Fruit fly (Drosophila melanogaster) whole organism, embryonic: ENCODE measurements around the gene IntS10.
A peak's percentile ranks its signal among the peaks of the same experiment; 100 is the strongest.

Source experiments
- Abd-B ChIP-seq: fragments of 200-800 bp; sonication (Bioruptor generic); optimal IDR thresholded peaks from 2 replicates; lab custom pipeline; 2018; ENCODE audit warnings: missing biosample characterization, mild to moderate bottlenecking, missing genetic modification characterization, moderate library complexity
- Atf3 ChIP-seq: fragments of 200-800 bp; sonication (Bioruptor generic); optimal IDR thresholded peaks from 3 replicates; lab custom pipeline; 2016; ENCODE audit warnings: missing biosample characterization, missing genetic modification characterization
- Bdp1 ChIP-seq: fragments of 200-800 bp; sonication (Bioruptor generic); optimal IDR thresholded peaks from 3 replicates; lab custom pipeline; 2016; ENCODE audit warnings: missing biosample characterization, missing genetic modification characterization
- BtbVII ChIP-seq: fragments of 200-800 bp; sonication (Bioruptor generic); optimal IDR thresholded peaks from 3 replicates; lab custom pipeline; 2017; ENCODE audit warnings: missing biosample characterization, mild to moderate bottlenecking, missing genetic modification characterization
- CG10274 ChIP-seq: fragments of 200-800 bp; sonication (Bioruptor generic); optimal IDR thresholded peaks from 3 replicates; lab custom pipeline; 2017; ENCODE audit warnings: missing biosample characterization, mild to moderate bottlenecking, missing genetic modification characterization
- CG12236 ChIP-seq: fragments of 200-800 bp; sonication (Bioruptor generic); optimal IDR thresholded peaks from 2 replicates; lab custom pipeline; 2016; ENCODE audit warnings: missing biosample characterization, missing genetic modification characterization
- CG13287 ChIP-seq: fragments of 200-800 bp; sonication (Bioruptor generic); IDR thresholded peaks from 2 replicates; pipeline ENCODE4 v1.3.6; 2022; ENCODE audit warnings: missing biosample characterization, missing genetic modification characterization; ENCODE audit not compliant: partially characterized antibody
- CG13775 ChIP-seq: fragments of 200-800 bp; sonication (Bioruptor generic); optimal IDR thresholded peaks from 3 replicates; lab custom pipeline; 2017; ENCODE audit warnings: missing biosample characterization, mild to moderate bottlenecking, missing genetic modification characterization
- CG14965 ChIP-seq: fragments of 200-800 bp; sonication (Bioruptor generic); optimal IDR thresholded peaks from 2 replicates; lab custom pipeline; 2016; ENCODE audit warnings: missing biosample characterization, missing genetic modification characterization, borderline replicate concordance
- CG15269 ChIP-seq: fragments of 200-800 bp; sonication (Bioruptor generic); optimal IDR thresholded peaks from 2 replicates; lab custom pipeline; 2018; ENCODE audit warnings: missing biosample characterization, mild to moderate bottlenecking, missing genetic modification characterization, moderate library complexity
- CG2116 ChIP-seq: fragments of 200-800 bp; sonication (Bioruptor generic); optimal IDR thresholded peaks from 3 replicates; lab custom pipeline; 2018; ENCODE audit warnings: missing biosample characterization, mild to moderate bottlenecking, missing genetic modification characterization
- CG32767 ChIP-seq: fragments of 200-800 bp; sonication (Bioruptor generic); IDR thresholded peaks from 2 replicates; pipeline ENCODE4 v1.3.6; 2022; ENCODE audit warnings: missing biosample characterization, missing genetic modification characterization
- CG3281 ChIP-seq: fragments of 200-800 bp; sonication (Bioruptor generic); optimal IDR thresholded peaks from 3 replicates; lab custom pipeline; 2017; ENCODE audit warnings: missing biosample characterization, mild to moderate bottlenecking, missing genetic modification characterization
- CG4820 ChIP-seq: fragments of 200-800 bp; sonication (Bioruptor generic); optimal IDR thresholded peaks from 3 replicates; lab custom pipeline; 2016; ENCODE audit warnings: missing biosample characterization, missing genetic modification characterization
- CG7271 ChIP-seq: fragments of 200-800 bp; sonication (Bioruptor generic); optimal IDR thresholded peaks from 2 replicates; lab custom pipeline; 2018; ENCODE audit warnings: missing biosample characterization, mild to moderate bottlenecking, missing genetic modification characterization, moderate library complexity
- CG7839 ChIP-seq: fragments of 200-800 bp; sonication (Bioruptor generic); optimal IDR thresholded peaks from 3 replicates; lab custom pipeline; 2018; ENCODE audit warnings: missing biosample characterization, mild to moderate bottlenecking, missing genetic modification characterization, moderate library complexity
- CG8290 ChIP-seq, 3 experiments: fragments of 200-800 bp; sonication (Bioruptor generic); optimal IDR thresholded peaks; 2 replicates each; lab custom pipeline; 2016 to 2019; ENCODE audit warnings: missing biosample characterization in 3 of 3, missing genetic modification characterization in 3 of 3, mild to moderate bottlenecking in 2 of 3, moderate library complexity in 1 of 3
- CG9817 ChIP-seq: fragments of 200-800 bp; sonication (Bioruptor generic); optimal IDR thresholded peaks from 2 replicates; lab custom pipeline; 2018; ENCODE audit warnings: missing biosample characterization, mild to moderate bottlenecking, missing genetic modification characterization, moderate library complexity
- D19B ChIP-seq: fragments of 200-800 bp; sonication (Bioruptor generic); optimal IDR thresholded peaks from 2 replicates; lab custom pipeline; 2017; ENCODE audit warnings: missing biosample characterization, mild to moderate bottlenecking, missing genetic modification characterization
- Dip3 ChIP-seq: fragments of 200-800 bp; sonication (Bioruptor generic); optimal IDR thresholded peaks from 3 replicates; lab custom pipeline; 2016; ENCODE audit warnings: missing biosample characterization, missing genetic modification characterization
- E2f2 ChIP-seq: fragments of 200-800 bp; sonication (Bioruptor generic); IDR thresholded peaks from 2 replicates; pipeline ENCODE4 v1.3.6; 2022; ENCODE audit warnings: missing biosample characterization, missing genetic modification characterization
- Lpt ChIP-seq: fragments of >200 bp; optimal IDR thresholded peaks from 2 replicates; lab custom pipeline; 2018; ENCODE audit warnings: missing biosample characterization, missing genetic modification characterization
- Mes4 ChIP-seq: fragments of 200-800 bp; sonication (Bioruptor generic); optimal IDR thresholded peaks from 2 replicates; lab custom pipeline; 2016; ENCODE audit warnings: missing biosample characterization, missing genetic modification characterization
- NFAT ChIP-seq: fragments of 200-800 bp; sonication (Bioruptor generic); IDR thresholded peaks from 2 replicates; pipeline ENCODE4 v1.3.6; 2022; ENCODE audit warnings: missing biosample characterization, missing genetic modification characterization
- Nf-YB ChIP-seq: fragments of 200-800 bp; sonication (Bioruptor generic); optimal IDR thresholded peaks from 3 replicates; lab custom pipeline; 2019; ENCODE audit warnings: missing biosample characterization, mild to moderate bottlenecking, missing genetic modification characterization, moderate library complexity
- Oli ChIP-seq: fragments of 200-800 bp; sonication (Bioruptor generic); optimal IDR thresholded peaks from 2 replicates; lab custom pipeline; 2018; ENCODE audit warnings: missing biosample characterization, mild to moderate bottlenecking, missing genetic modification characterization, moderate library complexity
- PHDP ChIP-seq: fragments of 200-800 bp; sonication (Bioruptor generic); optimal IDR thresholded peaks from 3 replicates; lab custom pipeline; 2018; ENCODE audit warnings: missing biosample characterization, mild to moderate bottlenecking, missing genetic modification characterization, moderate library complexity
- Poxn ChIP-seq: fragments of 200-800 bp; sonication (Bioruptor generic); IDR thresholded peaks from 2 replicates; pipeline ENCODE4 v1.3.6; 2022; ENCODE audit warnings: missing biosample characterization, missing genetic modification characterization
- Rx ChIP-seq: fragments of 200-800 bp; sonication (Bioruptor generic); IDR thresholded peaks from 2 replicates; pipeline ENCODE4 v1.3.6; 2022; ENCODE audit warnings: missing biosample characterization, missing genetic modification characterization
- Six4 ChIP-seq: fragments of 200-800 bp; sonication (Bioruptor generic); optimal IDR thresholded peaks from 2 replicates; lab custom pipeline; 2016; ENCODE audit warnings: missing biosample characterization, missing genetic modification characterization
- ab ChIP-seq: fragments of 200-800 bp; sonication (Bioruptor generic); optimal IDR thresholded peaks from 2 replicates; lab custom pipeline; 2016; ENCODE audit warnings: missing biosample characterization, missing genetic modification characterization
- ash1 ChIP-seq: fragments of 200-800 bp; sonication (Bioruptor generic); optimal IDR thresholded peaks from 2 replicates; lab custom pipeline; 2018; ENCODE audit warnings: missing biosample characterization, mild to moderate bottlenecking, missing genetic modification characterization
- az2 ChIP-seq: fragments of 200-800 bp; sonication (Bioruptor generic); optimal IDR thresholded peaks from 3 replicates; lab custom pipeline; 2016; ENCODE audit warnings: missing biosample characterization, missing genetic modification characterization
- bab2 ChIP-seq: fragments of 200-800 bp; sonication (Bioruptor generic); optimal IDR thresholded peaks from 2 replicates; lab custom pipeline; 2016; ENCODE audit warnings: missing biosample characterization, missing genetic modification characterization
- bowl ChIP-seq: fragments of 200-800 bp; sonication (Bioruptor generic); IDR thresholded peaks from 2 replicates; pipeline ENCODE4 v1.3.6; 2022; ENCODE audit warnings: missing biosample characterization, missing genetic modification characterization
- cas ChIP-seq: fragments of 200-800 bp; sonication (Bioruptor generic); IDR thresholded peaks from 2 replicates; pipeline ENCODE4 v1.3.6; 2022; ENCODE audit warnings: missing biosample characterization, missing genetic modification characterization
- cato ChIP-seq: fragments of 200-800 bp; sonication (Bioruptor generic); optimal IDR thresholded peaks from 2 replicates; lab custom pipeline; 2016; ENCODE audit warnings: missing biosample characterization, missing genetic modification characterization, borderline replicate concordance
- croc ChIP-seq: fragments of 200-800 bp; sonication (Bioruptor generic); conservative IDR thresholded peaks from 3 replicates; pipeline ENCODE4 v1.3.6; 2022; ENCODE audit warnings: missing biosample characterization, missing genetic modification characterization
- dysf ChIP-seq: fragments of 200-800 bp; sonication (Bioruptor generic); IDR thresholded peaks from 3 replicates; pipeline ENCODE4 v1.3.6; 2022; ENCODE audit warnings: missing biosample characterization, missing genetic modification characterization
- gcm ChIP-seq: fragments of 200-800 bp; sonication (Bioruptor generic); optimal IDR thresholded peaks from 2 replicates; lab custom pipeline; 2019; ENCODE audit warnings: missing biosample characterization, mild to moderate bottlenecking, missing genetic modification characterization, moderate library complexity
- nerfin-1 ChIP-seq: fragments of 200-800 bp; sonication (Bioruptor generic); optimal IDR thresholded peaks from 3 replicates; lab custom pipeline; 2019; ENCODE audit warnings: missing biosample characterization, mild to moderate bottlenecking, missing genetic modification characterization, moderate library complexity
- oc ChIP-seq: fragments of 200-800 bp; sonication (Bioruptor generic); optimal IDR thresholded peaks from 2 replicates; lab custom pipeline; 2018; ENCODE audit warnings: missing biosample characterization, mild to moderate bottlenecking, missing genetic modification characterization, moderate library complexity
- pum ChIP-seq: fragments of 200-800 bp; sonication (Bioruptor generic); optimal IDR thresholded peaks from 2 replicates; lab custom pipeline; 2016; ENCODE audit warnings: missing biosample characterization, missing genetic modification characterization
- salm ChIP-seq: fragments of 200-800 bp; sonication (Bioruptor generic); optimal IDR thresholded peaks from 2 replicates; lab custom pipeline; 2018; ENCODE audit warnings: missing biosample characterization, mild to moderate bottlenecking, missing genetic modification characterization
- shn ChIP-seq: fragments of 200-800 bp; sonication (Bioruptor generic); optimal IDR thresholded peaks from 3 replicates; lab custom pipeline; 2016; ENCODE audit warnings: missing biosample characterization, missing genetic modification characterization
- slp2 ChIP-seq: fragments of 200-800 bp; sonication (Bioruptor generic); optimal IDR thresholded peaks from 2 replicates; lab custom pipeline; 2016; ENCODE audit warnings: missing biosample characterization, missing genetic modification characterization
- sqz ChIP-seq: fragments of 200-800 bp; sonication (Bioruptor generic); optimal IDR thresholded peaks from 3 replicates; lab custom pipeline; 2018; ENCODE audit warnings: missing biosample characterization, mild to moderate bottlenecking, missing genetic modification characterization
- stwl ChIP-seq: fragments of 200-800 bp; sonication (Bioruptor generic); optimal IDR thresholded peaks from 3 replicates; lab custom pipeline; 2018; ENCODE audit warnings: missing biosample characterization, mild to moderate bottlenecking, missing genetic modification characterization, moderate library complexity
- sug ChIP-seq: fragments of 200-800 bp; optimal IDR thresholded peaks from 2 replicates; lab custom pipeline; 2019; ENCODE audit warnings: missing biosample characterization, mild to moderate bottlenecking, missing genetic modification characterization, moderate library complexity
- trem ChIP-seq: fragments of 200-800 bp; optimal IDR thresholded peaks from 3 replicates; lab custom pipeline; 2019; ENCODE audit warnings: missing biosample characterization, mild to moderate bottlenecking, missing genetic modification characterization, moderate library complexity
- yki ChIP-seq: fragments of >200 bp; optimal IDR thresholded peaks from 3 replicates; lab custom pipeline; 2018

Gene IntS10

dm6 chr3L:3802677-3803076 is 3.8 kb upstream of the IntS10 start (continued):
- peak; percentile 4 for TF ChIP-seq trem (tag; lab: Kevin White, UChicago)
- TF ChIP-seq cato (GFP tag; lab: Kevin White, UChicago), result peak; percentile 9
- TF ChIP-seq PHDP, result peak; percentile 84
- TF ChIP-seq croc, result peak; percentile 24; the same call in 1 of the 3 replicates
- TF ChIP-seq oc, result no peak
- TF ChIP-seq CG2116 (GFP tag; lab: Kevin White, UChicago), result peak; percentile 3
- TF ChIP-seq gcm (GFP tag; lab: Kevin White, UChicago), result peak; percentile 80
- no peak for TF ChIP-seq ash1 (GFP tag; lab: Kevin White, UChicago)
- peak; percentile 54 for TF ChIP-seq Mes4 (GFP tag; lab: Kevin White, UChicago)
- peak; percentile 40 for TF ChIP-seq D19B
- peak; percentile 37 for TF ChIP-seq CG4820 (GFP tag; lab: Kevin White, UChicago)
- peak; percentile 60 for TF ChIP-seq Abd-B (GFP tag; lab: Kevin White, UChicago)
- TF ChIP-seq salm, result no peak
- no peak for TF ChIP-seq CG13287 (GFP tag; lab: Robert Waterston, UW)
- TF ChIP-seq CG7839, result peak; percentile 77
- TF ChIP-seq CG32767 (GFP tag; lab: Robert Waterston, UW), result peak; percentile 68; the same call in 1 of the 2 replicates
- TF ChIP-seq ab, result peak; percentile 37
- TF ChIP-seq CG8290 (GFP tag; optimal IDR thresholded peaks at IDR 0.05; lab: Kevin White, UChicago), result no peak
- TF ChIP-seq CG8290 (tag; optimal IDR thresholded peaks at IDR 0.05; lab: Kevin White, UChicago), result peak in 1 of 2 experiments; percentile 95
- peak; percentile 35 for TF ChIP-seq Atf3
- TF ChIP-seq Six4, result peak; percentile 34
- peak; percentile 14 for TF ChIP-seq CG14965 (GFP tag; lab: Kevin White, UChicago)
- TF ChIP-seq stwl, result no peak
- TF ChIP-seq Rx (GFP tag; lab: Robert Waterston, UW), result peak; percentile 58
- peak; percentile 84 for TF ChIP-seq CG15269
- TF ChIP-seq nerfin-1 (tag; lab: Kevin White, UChicago), result peak; percentile 1
- TF ChIP-seq CG10274, result peak; percentile 2
- no peak for TF ChIP-seq yki (lab: Kevin White, UChicago)
- peak; percentile 49; the same call in 1 of the 2 replicates for TF ChIP-seq Poxn
- 0 out of 2 replicates have a peak, but pooled peaks have one; percentile 31 for TF ChIP-seq bowl (GFP tag; lab: Robert Waterston, UW)
- TF ChIP-seq CG3281 (GFP tag; lab: Kevin White, UChicago), result peak; percentile 56
- TF ChIP-seq az2 (GFP tag; lab: Kevin White, UChicago), result peak; percentile 71
- TF ChIP-seq sug (tag; lab: Kevin White, UChicago), result peak; percentile 84
- no peak for TF ChIP-seq CG7271
- TF ChIP-seq cas, result peak; percentile 58; the same call in 1 of the 2 replicates
- peak; percentile 32 for TF ChIP-seq slp2 (GFP tag; lab: Kevin White, UChicago)
- peak; percentile 78 for TF ChIP-seq Dip3 (GFP tag; lab: Kevin White, UChicago)
- peak; percentile 44 for TF ChIP-seq CG12236 (GFP tag; lab: Kevin White, UChicago)
- no peak for TF ChIP-seq sqz
- peak; percentile 63 for TF ChIP-seq bab2
- peak; percentile 62 for TF ChIP-seq CG13775 (GFP tag; lab: Kevin White, UChicago)
- TF ChIP-seq dysf (GFP tag; lab: Robert Waterston, UW), result peak; percentile 88
- TF ChIP-seq Nf-YB (GFP tag; lab: Kevin White, UChicago), result peak; percentile 37
- TF ChIP-seq Lpt (GFP tag; lab: Kevin White, UChicago), result no peak
- TF ChIP-seq Bdp1 (GFP tag; lab: Kevin White, UChicago), result peak; percentile 47
- peak; percentile 70 for TF ChIP-seq shn (GFP tag; lab: Kevin White, UChicago)
- TF ChIP-seq BtbVII (GFP tag; lab: Kevin White, UChicago), result peak; percentile 60
- TF ChIP-seq CG9817, result peak; percentile 65
- peak; percentile 50 for TF ChIP-seq pum
- peak; percentile 80 for TF ChIP-seq NFAT
- TF ChIP-seq Oli (tag; lab: Kevin White, UChicago), result peak; percentile 67
- peak; percentile 57 for TF ChIP-seq E2f2
